Fruit fly (Drosophila melanogaster) whole organism, embryonic: Measurements from ENCODE around the gene shams.

Source experiments
- Atf3 ChIP-seq: fragments of 200-800 bp; sonication (Bioruptor generic); optimal IDR thresholded peaks from 3 replicates; lab custom pipeline; 2016; ENCODE audit warnings: missing biosample characterization, missing genetic modification characterization
- BEAF-32 ChIP-seq: fragments of 200-800 bp; sonication (Bioruptor generic); optimal IDR thresholded peaks from 3 replicates; lab custom pipeline; 2017; ENCODE audit warnings: missing biosample characterization, missing genetic modification characterization, mild to moderate bottlenecking, moderate library complexity, missing genetic modification reagents
- CG11696 ChIP-seq: fragments of 200-800 bp; sonication (Bioruptor generic); IDR thresholded peaks from 2 replicates; pipeline ENCODE4 v1.3.6; 2022; ENCODE audit warnings: missing biosample characterization, missing genetic modification characterization
- CG12744 ChIP-seq: fragments of 200-800 bp; sonication (Bioruptor generic); optimal IDR thresholded peaks from 2 replicates; lab custom pipeline; 2016; ENCODE audit warnings: missing biosample characterization, missing genetic modification characterization
- CG15011 ChIP-seq: fragments of 200-800 bp; sonication (Bioruptor generic); optimal IDR thresholded peaks from 3 replicates; lab custom pipeline; 2018; ENCODE audit warnings: missing biosample characterization, mild to moderate bottlenecking, missing genetic modification characterization
- CG1792 ChIP-seq: fragments of 200-800 bp; sonication (Bioruptor generic); optimal IDR thresholded peaks from 2 replicates; lab custom pipeline; 2016; ENCODE audit warnings: missing biosample characterization, missing genetic modification characterization
- CG18619 ChIP-seq: fragments of 200-800 bp; sonication (Bioruptor generic); optimal IDR thresholded peaks from 3 replicates; lab custom pipeline; 2017; ENCODE audit warnings: missing biosample characterization, mild to moderate bottlenecking, missing genetic modification characterization
- CG2202 ChIP-seq: fragments of 200-800 bp; sonication (Bioruptor generic); optimal IDR thresholded peaks from 2 replicates; lab custom pipeline; 2018; ENCODE audit warnings: missing biosample characterization, mild to moderate bottlenecking, missing genetic modification characterization
- CG34224 ChIP-seq: fragments of 200-800 bp; sonication (Bioruptor generic); IDR thresholded peaks from 3 replicates; pipeline ENCODE4 v1.3.6; 2022; ENCODE audit warnings: missing biosample characterization, missing genetic modification characterization; ENCODE audit not compliant: partially characterized antibody
- CG34376 ChIP-seq: fragments of 200-800 bp; sonication (Bioruptor generic); optimal IDR thresholded peaks from 2 replicates; lab custom pipeline; 2018; ENCODE audit warnings: missing biosample characterization, mild to moderate bottlenecking, missing genetic modification characterization
- CG42726 ChIP-seq: fragments of 200-800 bp; sonication (Bioruptor generic); IDR thresholded peaks from 2 replicates; pipeline ENCODE4 v1.3.6; 2022; ENCODE audit warnings: missing biosample characterization, missing genetic modification characterization; ENCODE audit not compliant: partially characterized antibody
- CG4617 ChIP-seq: fragments of 200-800 bp; sonication (Bioruptor generic); optimal IDR thresholded peaks from 3 replicates; lab custom pipeline; 2016; ENCODE audit warnings: missing biosample characterization, missing genetic modification characterization, borderline replicate concordance
- CG5180 ChIP-seq: fragments of 200-800 bp; sonication (Bioruptor generic); optimal IDR thresholded peaks from 3 replicates; lab custom pipeline; 2017; ENCODE audit warnings: missing biosample characterization, missing genetic modification characterization, mild to moderate bottlenecking, moderate library complexity, missing genetic modification reagents
- CG7963 ChIP-seq: fragments of 200-800 bp; sonication (Bioruptor generic); IDR thresholded peaks from 3 replicates; pipeline ENCODE4 v1.3.6; 2022; ENCODE audit warnings: missing biosample characterization, missing genetic modification characterization; ENCODE audit not compliant: partially characterized antibody
- CG8924 ChIP-seq: fragments of 200-800 bp; optimal IDR thresholded peaks from 3 replicates; lab custom pipeline; 2019; ENCODE audit warnings: missing biosample characterization, mild to moderate bottlenecking, missing genetic modification characterization, moderate library complexity
- CG9215 ChIP-seq: fragments of 200-800 bp; sonication (Bioruptor generic); IDR thresholded peaks from 2 replicates; pipeline ENCODE4 v1.3.6; 2022; ENCODE audit warnings: missing biosample characterization, missing genetic modification characterization
- CG9609 ChIP-seq: fragments of 200-800 bp; sonication (Bioruptor generic); optimal IDR thresholded peaks from 3 replicates; lab custom pipeline; 2016; ENCODE audit warnings: missing biosample characterization, missing genetic modification characterization
- D ChIP-seq, 2 experiments: fragments of 200-800 bp in 1 of 2; fragments of >200 bp in 1 of 2; sonication (Bioruptor generic) in 1 of 2; optimal IDR thresholded peaks; 2 replicates in 1 of 2; 3 replicates in 1 of 2; lab custom pipeline; 2017; ENCODE audit warnings: mild to moderate bottlenecking in 1 of 2, missing biosample characterization in 1 of 2, missing genetic modification characterization in 1 of 2, missing genetic modification reagents in 1 of 2
- Eip74EF ChIP-seq, 2 experiments: fragments of 200-800 bp in 1 of 2; fragments of >200 bp in 1 of 2; sonication (Bioruptor generic) in 1 of 2; optimal IDR thresholded peaks; 2 replicates each; lab custom pipeline; 2017 to 2019; ENCODE audit warnings: missing biosample characterization in 2 of 2, missing genetic modification characterization in 2 of 2, mild to moderate bottlenecking in 1 of 2, moderate library complexity in 1 of 2
- Gsc ChIP-seq: fragments of 200-800 bp; sonication (Bioruptor generic); IDR thresholded peaks from 2 replicates; pipeline ENCODE4 v1.3.6; 2022; ENCODE audit warnings: missing biosample characterization, missing genetic modification characterization
- HLHmδ ChIP-seq: fragments of 200-800 bp; sonication (Bioruptor generic); optimal IDR thresholded peaks from 2 replicates; lab custom pipeline; 2018; ENCODE audit warnings: missing biosample characterization, mild to moderate bottlenecking, missing genetic modification characterization, moderate library complexity
- MBD-R2 ChIP-seq: fragments of 200-800 bp; sonication (Bioruptor generic); IDR thresholded peaks from 2 replicates; pipeline ENCODE4 v1.3.6; 2022; ENCODE audit warnings: missing biosample characterization, missing genetic modification characterization
- MESR4 ChIP-seq: fragments of 200-800 bp; sonication (Bioruptor generic); optimal IDR thresholded peaks from 2 replicates; lab custom pipeline; 2018; ENCODE audit warnings: missing biosample characterization, mild to moderate bottlenecking, missing genetic modification characterization, moderate library complexity
- Max ChIP-seq: fragments of 200-800 bp; sonication (Bioruptor generic); optimal IDR thresholded peaks from 2 replicates; lab custom pipeline; 2016; ENCODE audit warnings: missing biosample characterization, mild to moderate bottlenecking, missing genetic modification characterization
- Med ChIP-seq: fragments of 200-800 bp; sonication (Bioruptor generic); peaks from one replicate; lab custom pipeline; 2016; ENCODE audit warnings: missing biosample characterization, missing genetic modification characterization, mild to moderate bottlenecking, inconsistent platforms, moderate library complexity
- Nf-YA ChIP-seq: fragments of 200-800 bp; sonication (Bioruptor generic); IDR thresholded peaks from 2 replicates; pipeline ENCODE4 v1.3.6; 2022; ENCODE audit warnings: missing biosample characterization, missing genetic modification characterization
- Sox100B ChIP-seq: fragments of 200-800 bp; sonication (Bioruptor generic); optimal IDR thresholded peaks from 3 replicates; lab custom pipeline; 2018; ENCODE audit warnings: missing biosample characterization, mild to moderate bottlenecking, missing genetic modification characterization
- TFAM ChIP-seq: fragments of 200-800 bp; sonication (Bioruptor generic); optimal IDR thresholded peaks from 2 replicates; lab custom pipeline; 2017; ENCODE audit warnings: missing biosample characterization, missing genetic modification characterization, inconsistent platforms
- bcd ChIP-seq: fragments of 200-800 bp; sonication (Bioruptor generic); optimal IDR thresholded peaks from 2 replicates; lab custom pipeline; 2017; ENCODE audit warnings: missing biosample characterization, mild to moderate bottlenecking, missing genetic modification characterization
- chinmo ChIP-seq: fragments of 200-800 bp; sonication (Bioruptor generic); IDR thresholded peaks from 4 replicates; pipeline ENCODE4 v1.3.6; 2022; ENCODE audit warnings: missing biosample characterization, missing genetic modification characterization; ENCODE audit not compliant: partially characterized antibody
- croc ChIP-seq: fragments of 200-800 bp; sonication (Bioruptor generic); conservative IDR thresholded peaks from 3 replicates; pipeline ENCODE4 v1.3.6; 2022; ENCODE audit warnings: missing biosample characterization, missing genetic modification characterization
- grn ChIP-seq: fragments of 200-800 bp; sonication (Bioruptor generic); optimal IDR thresholded peaks from 3 replicates; lab custom pipeline; 2017; ENCODE audit warnings: missing biosample characterization, missing genetic modification characterization
- gsb ChIP-seq: fragments of 200-800 bp; sonication (Bioruptor generic); IDR thresholded peaks from 2 replicates; pipeline ENCODE4 v1.3.6; 2022; ENCODE audit warnings: missing biosample characterization, missing genetic modification characterization
- jigr1 ChIP-seq: fragments of 200-800 bp; sonication (Bioruptor generic); IDR thresholded peaks from 3 replicates; pipeline ENCODE4 v1.3.6; 2022; ENCODE audit warnings: missing biosample characterization, missing genetic modification characterization
- kni ChIP-seq: fragments of 200-800 bp; sonication (Bioruptor generic); optimal IDR thresholded peaks from 3 replicates; lab custom pipeline; 2017; ENCODE audit warnings: mild to moderate bottlenecking, missing biosample characterization, missing genetic modification reagents, missing genetic modification characterization
- mld ChIP-seq: fragments of 200-800 bp; sonication (Bioruptor generic); IDR thresholded peaks from 3 replicates; pipeline ENCODE4 v1.3.6; 2022; ENCODE audit warnings: missing biosample characterization, missing genetic modification characterization; ENCODE audit not compliant: partially characterized antibody
- nerfin-1 ChIP-seq: fragments of 200-800 bp; sonication (Bioruptor generic); optimal IDR thresholded peaks from 3 replicates; lab custom pipeline; 2019; ENCODE audit warnings: missing biosample characterization, mild to moderate bottlenecking, missing genetic modification characterization, moderate library complexity
- pb ChIP-seq: fragments of 200-800 bp; sonication (Bioruptor generic); optimal IDR thresholded peaks from 3 replicates; lab custom pipeline; 2016; ENCODE audit warnings: missing biosample characterization, missing genetic modification characterization
- row ChIP-seq: fragments of 200-800 bp; sonication (Bioruptor generic); IDR thresholded peaks from 3 replicates; pipeline ENCODE4 v1.3.6; 2022; ENCODE audit warnings: missing biosample characterization, missing genetic modification characterization
- salm ChIP-seq: fragments of 200-800 bp; sonication (Bioruptor generic); optimal IDR thresholded peaks from 2 replicates; lab custom pipeline; 2018; ENCODE audit warnings: missing biosample characterization, mild to moderate bottlenecking, missing genetic modification characterization
- sima ChIP-seq: fragments of 200-800 bp; sonication (Bioruptor generic); optimal IDR thresholded peaks from 2 replicates; lab custom pipeline; 2016; ENCODE audit warnings: missing biosample characterization, missing genetic modification characterization
- so ChIP-seq: fragments of 200-800 bp; sonication (Bioruptor generic); IDR thresholded peaks from 3 replicates; pipeline ENCODE4 v1.3.6; 2022; ENCODE audit warnings: missing biosample characterization, missing genetic modification characterization
- tgo ChIP-seq: fragments of 200-800 bp; sonication (Bioruptor generic); IDR thresholded peaks from 3 replicates; pipeline ENCODE4 v1.3.6; 2022; ENCODE audit warnings: missing biosample characterization, missing genetic modification characterization
- tin ChIP-seq: fragments of 200-800 bp; sonication (Bioruptor generic); optimal IDR thresholded peaks from 3 replicates; lab custom pipeline; 2016; ENCODE audit warnings: missing biosample characterization, missing genetic modification characterization
- toy ChIP-seq: fragments of 200-800 bp; sonication (Bioruptor generic); IDR thresholded peaks from 2 replicates; pipeline ENCODE4 v1.3.6; 2022; ENCODE audit warnings: missing biosample characterization, missing genetic modification characterization
- trem ChIP-seq: fragments of 200-800 bp; optimal IDR thresholded peaks from 3 replicates; lab custom pipeline; 2019; ENCODE audit warnings: missing biosample characterization, mild to moderate bottlenecking, missing genetic modification characterization, moderate library complexity
- unc-4 ChIP-seq: fragments of 200-800 bp; sonication (Bioruptor generic); IDR thresholded peaks from 2 replicates; pipeline ENCODE4 v1.3.6; 2022; ENCODE audit warnings: missing biosample characterization, missing genetic modification characterization; ENCODE audit not compliant: partially characterized antibody
- zfh1 ChIP-seq: fragments of 200-800 bp; sonication (Bioruptor generic); IDR thresholded peaks from 3 replicates; pipeline ENCODE4 v1.3.6; 2022; ENCODE audit warnings: missing biosample characterization, missing genetic modification characterization

The shams gene

DNA sequence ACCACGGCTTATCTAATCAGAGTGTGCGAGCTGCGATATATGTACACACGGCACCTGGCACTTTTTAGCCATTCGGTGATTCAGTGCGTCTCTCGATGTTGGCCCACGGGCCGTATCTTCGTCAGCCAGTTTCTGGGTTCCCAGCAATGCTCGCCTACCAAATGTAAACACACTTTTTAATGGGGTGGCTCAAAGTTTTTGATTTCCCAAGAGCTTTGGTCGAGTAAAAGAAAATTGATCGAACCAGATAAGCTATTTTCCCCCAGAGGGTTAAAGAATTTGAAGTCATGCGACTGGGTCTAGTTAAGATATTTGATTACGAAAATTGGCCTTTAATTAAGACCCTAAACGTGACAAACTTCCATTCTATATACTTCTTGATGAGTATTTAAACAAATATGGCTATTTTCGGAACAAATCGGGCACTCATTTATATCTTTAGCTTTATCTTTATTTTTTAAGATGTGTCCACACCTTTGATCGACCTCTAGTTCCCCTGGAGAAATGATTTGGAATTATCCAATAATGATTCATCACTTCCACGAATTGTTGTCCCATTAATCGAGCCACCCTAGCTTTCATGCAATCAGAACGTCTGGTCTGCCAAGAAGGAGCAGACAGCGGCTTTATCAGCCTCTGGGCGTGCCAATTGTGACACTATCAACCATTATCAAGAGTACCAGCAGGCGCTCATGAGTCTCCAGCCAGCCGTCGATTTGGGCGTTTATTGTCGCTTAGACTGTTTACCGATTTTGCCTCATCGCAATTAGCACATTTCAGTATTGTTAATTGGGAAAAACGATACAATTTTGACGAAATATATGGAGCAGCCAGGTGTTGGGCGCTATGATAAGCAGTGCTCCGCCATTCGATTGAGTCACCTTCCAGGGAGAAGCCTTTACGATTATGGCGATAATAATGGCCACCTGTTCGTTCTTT is 46.9 kb downstream of the shams start (continued):
- no peak for TF ChIP-seq kni
- no peak for TF ChIP-seq bcd (GFP tag; lab: Kevin White, UChicago)
- TF ChIP-seq Max (GFP tag; lab: Kevin White, UChicago), result no peak
- TF ChIP-seq MBD-R2 (GFP tag; lab: Robert Waterston, UW), result no peak
- peak; percentile 70 for TF ChIP-seq Med (GFP tag; lab: Kevin White, UChicago)
- no peak for TF ChIP-seq BEAF-32
- 0 out of 2 replicates have a peak, but pooled peaks have one; percentile 21 for TF ChIP-seq CG9215
- TF ChIP-seq pb, result peak; percentile 60
- TF ChIP-seq Eip74EF (GFP tag; optimal IDR thresholded peaks at IDR 0.05; lab: Kevin White, UChicago), result no peak
- no peak for TF ChIP-seq HLHmδ (GFP tag; lab: Kevin White, UChicago)
- no peak for TF ChIP-seq unc-4
- no peak for TF ChIP-seq mld
- no peak for TF ChIP-seq D (optimal IDR thresholded peaks at IDR 0.05; lab: Kevin White, UChicago)
- TF ChIP-seq D (GFP tag; optimal IDR thresholded peaks at IDR 0.05; lab: Kevin White, UChicago), result no peak
- TF ChIP-seq Sox100B (GFP tag; lab: Kevin White, UChicago), result no peak
- TF ChIP-seq so, result no peak
- TF ChIP-seq Gsc, result no peak
- no peak for TF ChIP-seq croc
- TF ChIP-seq toy (GFP tag; lab: Robert Waterston, UW), result no peak
- TF ChIP-seq salm (tag; lab: Kevin White, UChicago), result no peak
- TF ChIP-seq tgo (GFP tag; lab: Robert Waterston, UW), result no peak
- TF ChIP-seq CG9609 (GFP tag; lab: Kevin White, UChicago), result peak; percentile 9
- TF ChIP-seq CG8924 (tag; lab: Kevin White, UChicago), result no peak
- TF ChIP-seq nerfin-1 (tag; lab: Kevin White, UChicago), result peak; percentile 11
- no peak for TF ChIP-seq CG11696 (GFP tag; lab: Robert Waterston, UW)
- no peak for TF ChIP-seq sima
- no peak for TF ChIP-seq zfh1 (GFP tag; lab: Robert Waterston, UW)
- peak; percentile 61 for TF ChIP-seq CG34376 (GFP tag; lab: Kevin White, UChicago)
- TF ChIP-seq grn, result peak; percentile 63
- no peak for TF ChIP-seq Atf3 (GFP tag; lab: Kevin White, UChicago)
- no peak for TF ChIP-seq CG2202 (tag; lab: Kevin White, UChicago)
- no peak for TF ChIP-seq trem (tag; lab: Kevin White, UChicago)
- TF ChIP-seq gsb (GFP tag; lab: Robert Waterston, UW), result no peak
- no peak for TF ChIP-seq CG12744 (GFP tag; lab: Kevin White, UChicago)
- TF ChIP-seq CG1792 (GFP tag; lab: Kevin White, UChicago), result peak; percentile 22
- peak; percentile 64 for TF ChIP-seq CG18619 (GFP tag; lab: Kevin White, UChicago)
- TF ChIP-seq TFAM (GFP tag; lab: Kevin White, UChicago), result no peak
- TF ChIP-seq CG7963 (GFP tag; lab: Robert Waterston, UW), result no peak
- TF ChIP-seq CG5180, result no peak
- no peak for TF ChIP-seq MESR4
- no peak for TF ChIP-seq CG4617
- no peak for TF ChIP-seq Nf-YA (GFP tag; lab: Robert Waterston, UW)
- no peak for TF ChIP-seq CG15011 (GFP tag; lab: Kevin White, UChicago)
- no peak for TF ChIP-seq CG42726
- TF ChIP-seq CG34224 (GFP tag; lab: Robert Waterston, UW), result no peak
- TF ChIP-seq jigr1 (GFP tag; lab: Robert Waterston, UW), result no peak
- no peak for TF ChIP-seq chinmo
- TF ChIP-seq row (GFP tag; lab: Robert Waterston, UW), result peak; percentile 66
- no peak for TF ChIP-seq tin (GFP tag; lab: Kevin White, UChicago)
